Fruit fly (Drosophila melanogaster): Measurements from ENCODE around the gene wupA.

The wupA gene

DNA sequence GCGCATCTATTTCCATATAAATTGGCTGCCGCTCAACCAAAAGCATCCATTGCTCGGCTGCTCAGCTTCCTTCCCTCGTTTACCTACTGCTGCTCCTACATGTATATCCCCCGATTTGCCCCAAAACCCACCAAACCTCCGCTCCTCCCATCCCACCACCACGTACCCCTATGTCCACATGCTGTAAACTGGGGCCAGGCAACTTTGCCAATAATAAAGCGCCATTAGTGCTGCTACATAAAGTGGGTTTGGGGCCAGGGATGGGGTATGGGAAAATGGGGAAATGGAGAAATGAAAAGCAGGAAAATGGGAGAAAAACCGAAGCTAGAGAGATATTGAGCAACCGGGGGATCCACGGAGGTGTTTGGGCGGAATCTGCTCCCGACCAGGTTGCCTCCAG, 32.6 kb upstream of the wupA start:
- TF ChIP-seq Dif (GFP tag; optimal IDR thresholded peaks at IDR 0.05; ENCODE audit: partially characterized antibody) = no peak
- TF ChIP-seq Dfd (GFP tag; optimal IDR thresholded peaks at IDR 0.05) = no peak
- TF ChIP-seq rgr (GFP tag; optimal IDR thresholded peaks at IDR 0.05) = no peak
- TF ChIP-seq dmrt93B (GFP tag; optimal IDR thresholded peaks at IDR 0.05) = no peak
- TF ChIP-seq CrebA (GFP tag; optimal IDR thresholded peaks at IDR 0.05; ENCODE audit: borderline replicate concordance) = no peak
- no peak for TF ChIP-seq Hnf4 (GFP tag; optimal IDR thresholded peaks at IDR 0.05)
- no peak for TF ChIP-seq sage (GFP tag; optimal IDR thresholded peaks at IDR 0.05)
- TF ChIP-seq fru (GFP tag; optimal IDR thresholded peaks at IDR 0.05) = no peak
- no peak for TF ChIP-seq Rel (GFP tag; optimal IDR thresholded peaks at IDR 0.05)
- TF ChIP-seq Rel (tag; optimal IDR thresholded peaks at IDR 0.05) = no peak
- TF ChIP-seq Vsx2 (GFP tag; optimal IDR thresholded peaks at IDR 0.05; ENCODE audit: partially characterized antibody) = no peak
- no peak for TF ChIP-seq Mio (GFP tag; optimal IDR thresholded peaks at IDR 0.05)
- TF ChIP-seq h (GFP tag; optimal IDR thresholded peaks at IDR 0.05) = no peak
- no peak for TF ChIP-seq pan (optimal IDR thresholded peaks at IDR 0.05)
- TF ChIP-seq Hr83 (GFP tag; optimal IDR thresholded peaks at IDR 0.05; ENCODE audit: poor library complexity, severe bottlenecking) = no peak
- no peak for TF ChIP-seq foxo (GFP tag; optimal IDR thresholded peaks at IDR 0.05)
- TF ChIP-seq psq (GFP tag; optimal IDR thresholded peaks at IDR 0.05) = no peak
- no peak for TF ChIP-seq usp (GFP tag; optimal IDR thresholded peaks at IDR 0.05)
- no peak for TF ChIP-seq lola (GFP tag; optimal IDR thresholded peaks at IDR 0.05)
- no peak for TF ChIP-seq Jra (GFP tag; optimal IDR thresholded peaks at IDR 0.05)
- TF ChIP-seq HLH106 (tag; optimal IDR thresholded peaks at IDR 0.05) = no peak

DNA sequence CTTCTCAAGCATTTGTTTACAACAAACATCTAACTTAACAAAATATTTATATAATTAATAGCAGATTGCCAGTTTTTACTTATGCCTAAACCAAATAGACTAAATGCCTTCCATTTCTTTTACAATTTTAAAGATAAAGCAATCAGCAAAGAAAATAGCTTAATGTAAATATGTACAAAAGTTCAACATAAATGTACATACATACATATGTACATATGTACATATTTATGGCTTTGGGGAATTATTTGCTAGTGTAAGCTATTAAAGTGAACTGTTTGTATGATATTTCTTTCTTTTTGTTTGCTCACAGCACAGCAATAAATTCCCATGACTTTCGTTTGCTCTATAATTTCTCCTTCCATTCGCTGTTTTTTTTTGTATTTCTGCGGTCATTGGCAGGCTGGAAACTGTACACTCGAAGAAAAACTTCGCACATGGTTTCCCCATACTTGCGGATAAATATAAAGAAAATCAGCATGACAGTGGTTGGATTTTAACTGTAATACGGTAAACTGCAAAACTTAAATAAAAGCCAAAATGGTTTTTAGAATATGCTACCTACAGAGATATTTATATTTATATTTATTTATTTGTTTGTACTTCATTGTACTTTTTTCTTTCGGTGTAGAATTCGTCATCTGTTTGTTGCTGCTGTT, 24.3 kb upstream of the wupA start:
- no peak for TF ChIP-seq dsf (GFP tag; optimal IDR thresholded peaks at IDR 0.05; ENCODE audit: borderline replicate concordance)

DNA sequence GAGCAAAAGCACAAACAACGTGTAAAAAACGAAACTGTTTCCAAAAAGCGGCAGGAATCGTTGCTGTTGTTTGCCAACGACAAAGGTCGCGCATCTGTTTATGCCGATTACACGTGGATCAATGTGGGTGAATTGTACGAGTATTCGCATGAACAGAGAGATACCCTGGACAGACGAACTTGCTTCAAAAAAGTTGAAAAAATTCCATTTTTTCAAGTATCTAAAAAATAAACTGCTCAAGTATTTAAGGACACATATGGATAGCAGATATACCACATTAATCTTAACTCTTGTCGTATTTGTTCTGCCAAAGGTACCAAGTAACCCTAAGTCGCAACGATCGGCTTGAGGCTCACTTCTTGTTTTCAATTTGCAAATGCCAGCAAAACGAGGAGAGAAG, 23.2 kb upstream of the wupA start:
- TF ChIP-seq Rel (GFP tag; optimal IDR thresholded peaks at IDR 0.05) = no peak
- TF ChIP-seq Rel (tag; optimal IDR thresholded peaks at IDR 0.05) = no peak
- TF ChIP-seq woc (GFP tag; optimal IDR thresholded peaks at IDR 0.05) = no peak
- TF ChIP-seq pan (optimal IDR thresholded peaks at IDR 0.05) = no peak
- TF ChIP-seq h (GFP tag; optimal IDR thresholded peaks at IDR 0.05) = no peak
- no peak for TF ChIP-seq usp (GFP tag; optimal IDR thresholded peaks at IDR 0.05)

DNA sequence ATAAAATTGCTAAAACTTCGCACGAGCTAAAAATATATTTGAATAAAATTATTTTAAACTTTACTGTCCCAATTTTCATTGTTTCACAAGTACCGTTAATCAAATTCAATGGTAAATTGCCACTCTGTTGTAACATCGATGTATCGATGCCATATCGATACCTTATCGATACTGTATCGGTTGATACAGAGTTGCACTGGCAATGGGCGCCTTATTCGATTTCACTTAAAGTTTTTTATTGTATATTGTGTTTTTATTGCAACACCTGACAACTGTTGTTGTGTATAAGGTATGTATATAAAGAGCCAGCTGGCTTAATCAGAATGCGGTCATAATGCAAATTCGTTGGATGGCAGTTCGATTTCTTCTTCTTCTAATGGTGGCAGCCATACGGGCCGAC, 21.6 kb upstream of the wupA start, which contains the start of gene CG43229:
CG43229 (plus strand) TSS at position 246 of the 400 bp plus-strand sequence.
- TF ChIP-seq sage (GFP tag; optimal IDR thresholded peaks at IDR 0.05) = no peak

DNA sequence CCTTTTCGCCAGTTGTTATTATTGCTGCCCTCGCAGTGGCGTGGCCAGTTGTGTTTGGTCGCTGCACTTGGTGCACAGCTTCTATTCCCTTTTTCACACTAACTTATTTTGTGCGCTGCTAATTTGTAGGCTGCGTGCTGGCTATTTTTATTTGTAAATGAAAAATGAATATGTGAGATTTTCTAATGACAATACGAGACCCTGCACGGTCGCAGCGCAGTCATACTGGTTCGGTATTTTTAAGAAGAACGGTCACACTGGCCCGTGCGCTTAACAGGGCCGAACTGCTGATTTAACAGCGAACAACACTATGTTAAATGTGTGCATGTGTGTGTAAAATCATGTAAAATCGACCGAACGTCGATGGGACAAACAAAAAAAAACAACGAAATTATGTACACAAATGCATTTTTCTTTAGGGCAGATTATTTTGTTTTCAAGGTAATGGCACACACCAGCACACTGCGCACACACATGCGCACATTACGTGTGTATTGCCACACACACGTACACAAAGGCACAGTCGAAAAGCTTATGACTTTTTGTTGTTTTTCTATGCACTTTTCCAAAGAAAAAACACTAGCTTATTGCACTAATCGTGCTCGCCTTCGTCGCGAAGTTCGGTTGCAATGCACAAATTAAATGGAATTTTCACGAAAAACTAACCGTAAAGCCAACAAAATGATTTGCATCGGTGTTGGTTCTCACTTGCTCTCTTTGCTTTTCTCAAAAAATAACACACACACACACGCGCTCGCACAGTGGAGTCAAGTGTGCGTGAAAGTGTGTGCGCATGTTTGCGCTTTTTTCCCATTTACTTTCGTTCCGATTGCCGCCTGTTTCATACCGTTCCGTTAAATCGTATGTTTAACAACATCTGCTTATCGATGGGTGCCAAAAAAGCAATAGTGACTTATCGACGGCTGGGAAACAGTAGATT, 20.5 kb upstream of the wupA start, which contains the start of gene ari-1:
ari-1 (minus strand) TSS at position 875 of the 940 bp plus-strand sequence.
- TF ChIP-seq HLH106 (tag; optimal IDR thresholded peaks at IDR 0.05) (no peak), CG32264 (GFP tag; optimal IDR thresholded peaks at IDR 0.05) (no peak), jim (GFP tag; optimal IDR thresholded peaks at IDR 0.05) (no peak), usp (GFP tag; optimal IDR thresholded peaks at IDR 0.05) (no peak), Rel (GFP tag; optimal IDR thresholded peaks at IDR 0.05) (no peak), Rel (tag; optimal IDR thresholded peaks at IDR 0.05) (no peak), CrebA (GFP tag; optimal IDR thresholded peaks at IDR 0.05; ENCODE audit: borderline replicate concordance) (no peak), fru (GFP tag; optimal IDR thresholded peaks at IDR 0.05) (peak; percentile 1), Dif (GFP tag; optimal IDR thresholded peaks at IDR 0.05; ENCODE audit: partially characterized antibody) (no peak), lola (GFP tag; optimal IDR thresholded peaks at IDR 0.05) (peak; percentile 38), foxo (GFP tag; optimal IDR thresholded peaks at IDR 0.05) (peak in 1 of 2 experiments; percentile 2), Abd-B (GFP tag; optimal IDR thresholded peaks at IDR 0.05) (peak; percentile 21), rgr (GFP tag; optimal IDR thresholded peaks at IDR 0.05) (no peak), Dfd (GFP tag; optimal IDR thresholded peaks at IDR 0.05) (no peak), Jra (GFP tag; optimal IDR thresholded peaks at IDR 0.05) (no peak), dmrt93B (GFP tag; optimal IDR thresholded peaks at IDR 0.05) (no peak), N (GFP tag; optimal IDR thresholded peaks at IDR 0.05) (peak; percentile 85), OdsH (GFP tag; optimal IDR thresholded peaks at IDR 0.05) (no peak), psq (GFP tag; optimal IDR thresholded peaks at IDR 0.05) (peak; percentile 41), dl (GFP tag; optimal IDR thresholded peaks at IDR 0.05; ENCODE audit: insufficient read depth in 1 of 2, partially characterized antibody in 2 of 2) (no peak), brk (GFP tag; optimal IDR thresholded peaks at IDR 0.05) (no peak), Myc (optimal IDR thresholded peaks at IDR 0.05) (no peak), Hr78 (GFP tag; optimal IDR thresholded peaks at IDR 0.05) (no peak), pan (optimal IDR thresholded peaks at IDR 0.05) (no peak)

Measured in whole organism, wandering third instar larva.